Worm (Caenorhabditis elegans) whole organism, young adult: Measurements from ENCODE around the gene npax-4.

Experiments
- B0336.3 ChIP-seq: fragments of 200-800 bp; sonication (Bioruptor generic); IDR thresholded peaks from 2 replicates; pipeline ENCODE4 v1.3.6; 2022; ENCODE audit warnings: missing genetic modification characterization, missing compliant biosample characterization
- D2030.7 ChIP-seq: fragments of 200-800 bp; sonication (Bioruptor generic); IDR thresholded peaks from 2 replicates; pipeline ENCODE4 v1.3.6; 2022; ENCODE audit warnings: missing genetic modification reagents, missing genetic modification characterization, missing compliant biosample characterization
- F23B12.7 ChIP-seq: sonication (generic microtip); optimal IDR thresholded peaks from 2 replicates; lab custom pipeline; 2017; ENCODE audit warnings: missing genetic modification characterization, mild to moderate bottlenecking, missing compliant biosample characterization, antibody characterized with exemption, moderate library complexity; ENCODE audit not compliant: insufficient read depth
- F52B5.7 ChIP-seq: sonication (generic microtip); optimal IDR thresholded peaks from 2 replicates; lab custom pipeline; 2016; ENCODE audit warnings: mild to moderate bottlenecking, missing genetic modification characterization, missing compliant biosample characterization
- F57A8.1 ChIP-seq: fragments of 200-800 bp; sonication (Bioruptor generic); optimal IDR thresholded peaks from 2 replicates; lab custom pipeline; 2018; ENCODE audit warnings: mild to moderate bottlenecking, missing genetic modification characterization, moderate library complexity, missing compliant biosample characterization
- K12H6.12 ChIP-seq: fragments of 200-800 bp; sonication (Bioruptor generic); optimal IDR thresholded peaks from 2 replicates; lab custom pipeline; 2018; ENCODE audit warnings: mild to moderate bottlenecking, missing genetic modification characterization, missing compliant biosample characterization
- Y53F4B.3 ChIP-seq: fragments of 200-800 bp; sonication (Bioruptor generic); IDR thresholded peaks from 2 replicates; pipeline ENCODE4 v1.3.6; 2022; ENCODE audit warnings: missing genetic modification reagents, missing genetic modification characterization, missing compliant biosample characterization
- Y95B8A.8 ChIP-seq: fragments of 200-800 bp; sonication (Bioruptor generic); IDR thresholded peaks from 2 replicates; pipeline ENCODE4 v1.3.6; 2022; ENCODE audit warnings: missing genetic modification reagents, missing genetic modification characterization, missing compliant biosample characterization
- ZK185.1 ChIP-seq: sonication (generic microtip); optimal IDR thresholded peaks from 2 replicates; lab custom pipeline; 2016; ENCODE audit warnings: mild to moderate bottlenecking, missing genetic modification characterization, missing compliant biosample characterization; ENCODE audit not compliant: poor library complexity, severe bottlenecking
- aptf-2 ChIP-seq: fragments of 200-800 bp; sonication (Bioruptor generic); conservative IDR thresholded peaks from 2 replicates; pipeline ENCODE4 v1.3.6; 2022; ENCODE audit warnings: missing genetic modification reagents, missing genetic modification characterization, missing compliant biosample characterization
- attf-3 ChIP-seq: fragments of 200-800 bp; sonication (Bioruptor generic); conservative IDR thresholded peaks from 2 replicates; pipeline ENCODE4 v1.3.6; 2022; ENCODE audit warnings: missing genetic modification reagents, missing genetic modification characterization, missing compliant biosample characterization
- attf-5 ChIP-seq: fragments of 200-800 bp; sonication (Bioruptor generic); optimal IDR thresholded peaks from 2 replicates; lab custom pipeline; 2018; ENCODE audit warnings: mild to moderate bottlenecking, missing genetic modification characterization, missing compliant biosample characterization
- bed-1 ChIP-seq: fragments of 200-800 bp; sonication (Bioruptor generic); IDR thresholded peaks from 2 replicates; pipeline ENCODE4 v1.3.6; 2022; ENCODE audit warnings: missing genetic modification reagents, missing genetic modification characterization, missing compliant biosample characterization
- ccch-3 ChIP-seq: fragments of 200-800 bp; sonication (Bioruptor generic); optimal IDR thresholded peaks from 2 replicates; lab custom pipeline; 2018; ENCODE audit warnings: mild to moderate bottlenecking, missing genetic modification characterization, missing compliant biosample characterization
- cebp-1 ChIP-seq, 2 experiments: fragments of 200-800 bp in 1 of 2; sonication (Bioruptor generic) in 1 of 2; sonication (generic microtip) in 1 of 2; IDR thresholded peaks in 1 of 2; optimal IDR thresholded peaks in 1 of 2; 2 replicates each; pipeline versions ENCODE4 v1.3.6 to Lab custom; 2017 to 2022; ENCODE audit warnings: missing compliant biosample characterization in 2 of 2, missing genetic modification characterization in 2 of 2, mild to moderate bottlenecking in 1 of 2, missing genetic modification reagents in 1 of 2, moderate library complexity in 1 of 2
- dox-1 ChIP-seq: fragments of 200-800 bp; sonication (Bioruptor generic); IDR thresholded peaks from 2 replicates; pipeline ENCODE4 v1.3.6; 2022; ENCODE audit warnings: missing genetic modification reagents, missing genetic modification characterization, missing compliant biosample characterization
- dpff-1 ChIP-seq: sonication (generic microtip); optimal IDR thresholded peaks from 2 replicates; lab custom pipeline; 2017; ENCODE audit warnings: mild to moderate bottlenecking, missing genetic modification characterization, missing compliant biosample characterization
- dpl-1 ChIP-seq: fragments of 150-350 bp; optimal IDR thresholded peaks from 2 replicates; lab custom pipeline; 2014; ENCODE audit warnings: missing biosample characterization, missing genetic modification reagents, missing genetic modification characterization
- egl-18 ChIP-seq: fragments of 200-800 bp; sonication (Bioruptor generic); IDR thresholded peaks from 2 replicates; pipeline ENCODE4 v1.3.6; 2022; ENCODE audit warnings: missing genetic modification reagents, missing genetic modification characterization, missing compliant biosample characterization
- egrh-3 ChIP-seq: fragments of 200-800 bp; sonication (Bioruptor generic); IDR thresholded peaks from 2 replicates; pipeline ENCODE4 v1.3.6; 2022; ENCODE audit warnings: missing genetic modification reagents, missing genetic modification characterization, missing compliant biosample characterization
- ekl-4 ChIP-seq: fragments of 200-800 bp; sonication (Bioruptor generic); IDR thresholded peaks from 2 replicates; pipeline ENCODE4 v1.3.6; 2022; ENCODE audit warnings: missing genetic modification reagents, missing genetic modification characterization, missing compliant biosample characterization
- ets-4 ChIP-seq: fragments of 200-800 bp; sonication (Bioruptor generic); optimal IDR thresholded peaks from 2 replicates; lab custom pipeline; 2018; ENCODE audit warnings: mild to moderate bottlenecking, missing genetic modification characterization, missing compliant biosample characterization
- gei-17 ChIP-seq: fragments of 200-800 bp; sonication (Bioruptor generic); optimal IDR thresholded peaks from 2 replicates; lab custom pipeline; 2018; ENCODE audit warnings: mild to moderate bottlenecking, missing genetic modification characterization, missing compliant biosample characterization
- him-1 ChIP-seq: sonication (generic microtip); optimal IDR thresholded peaks from 2 replicates; lab custom pipeline; 2016; ENCODE audit warnings: missing genotype, missing genetic modification reagents, missing genetic modification characterization, missing compliant biosample characterization
- let-526 ChIP-seq: fragments of 200-800 bp; sonication (Bioruptor generic); IDR thresholded peaks from 2 replicates; pipeline ENCODE4 v1.3.6; 2022; ENCODE audit warnings: missing genetic modification reagents, missing genetic modification characterization, missing compliant biosample characterization
- let-607 ChIP-seq, 2 experiments: fragments of 200-800 bp in 1 of 2; sonication (Bioruptor generic) in 1 of 2; sonication (generic microtip) in 1 of 2; optimal IDR thresholded peaks; 2 replicates each; lab custom pipeline; 2016 to 2018; ENCODE audit warnings: mild to moderate bottlenecking in 2 of 2, missing compliant biosample characterization in 2 of 2, missing genetic modification characterization in 2 of 2, moderate library complexity in 2 of 2, missing genotype in 1 of 2
- lin-26 ChIP-seq: fragments of 200-800 bp; sonication (Bioruptor generic); IDR thresholded peaks from 2 replicates; pipeline ENCODE4 v1.3.6; 2022; ENCODE audit warnings: missing genetic modification reagents, missing genetic modification characterization, missing compliant biosample characterization
- lin-40 ChIP-seq: sonication (generic microtip); optimal IDR thresholded peaks from 2 replicates; lab custom pipeline; 2016; ENCODE audit warnings: missing genetic modification characterization, mild to moderate bottlenecking, missing compliant biosample characterization, missing genotype, missing genetic modification reagents
- lin-54 ChIP-seq: fragments of 200-800 bp; sonication (Bioruptor generic); optimal IDR thresholded peaks from 2 replicates; lab custom pipeline; 2018; ENCODE audit warnings: mild to moderate bottlenecking, missing genetic modification characterization, missing compliant biosample characterization
- lir-1 ChIP-seq: fragments of 200-800 bp; sonication (Bioruptor generic); conservative IDR thresholded peaks from 2 replicates; pipeline ENCODE4 v1.3.6; 2022; ENCODE audit warnings: missing genetic modification reagents, missing genetic modification characterization, missing compliant biosample characterization
- madf-8 ChIP-seq: fragments of 200-800 bp; sonication (Bioruptor generic); conservative IDR thresholded peaks from 2 replicates; pipeline ENCODE4 v1.3.6; 2022; ENCODE audit warnings: missing genetic modification reagents, missing genetic modification characterization, missing compliant biosample characterization
- mcd-1 ChIP-seq: fragments of 200-800 bp; sonication (Bioruptor generic); IDR thresholded peaks from 2 replicates; pipeline ENCODE4 v1.3.6; 2022; ENCODE audit warnings: missing genetic modification reagents, missing genetic modification characterization, missing compliant biosample characterization
- nfya-2 ChIP-seq: fragments of 200-800 bp; sonication (Bioruptor generic); IDR thresholded peaks from 2 replicates; pipeline ENCODE4 v1.3.6; 2022; ENCODE audit warnings: missing genetic modification reagents, missing genetic modification characterization, missing compliant biosample characterization
- nhr-90 ChIP-seq: sonication (generic microtip); optimal IDR thresholded peaks from 2 replicates; lab custom pipeline; 2016; ENCODE audit warnings: missing genotype, mild to moderate bottlenecking, missing genetic modification characterization, missing compliant biosample characterization
- rcor-1 ChIP-seq: fragments of 200-800 bp; sonication (Bioruptor generic); IDR thresholded peaks from 2 replicates; pipeline ENCODE4 v1.3.6; 2022; ENCODE audit warnings: missing genetic modification reagents, missing genetic modification characterization, missing compliant biosample characterization
- rpc-1 ChIP-seq, 2 experiments: fragments of 150-350 bp in 1 of 2; sonication (generic microtip) in 1 of 2; optimal IDR thresholded peaks; 2 replicates each; lab custom pipeline; 2014 to 2018; ENCODE audit warnings: missing biosample characterization in 1 of 2, missing genetic modification characterization in 1 of 2, missing genetic modification reagents in 1 of 2, missing genotype in 1 of 2
- tbx-9 ChIP-seq: sonication (generic microtip); optimal IDR thresholded peaks from 2 replicates; lab custom pipeline; 2016; ENCODE audit warnings: borderline replicate concordance, missing genetic modification characterization, inconsistent platforms, missing compliant biosample characterization
- tlf-1 ChIP-seq: fragments of 200-800 bp; sonication (Bioruptor generic); optimal IDR thresholded peaks from 2 replicates; lab custom pipeline; 2018; ENCODE audit warnings: mild to moderate bottlenecking, missing genetic modification characterization, missing compliant biosample characterization
- unc-130 ChIP-seq: sonication (generic microtip); optimal IDR thresholded peaks from 2 replicates; lab custom pipeline; 2016; ENCODE audit warnings: missing genetic modification reagents, missing genetic modification characterization, missing compliant biosample characterization
- unc-62 ChIP-seq: fragments of 150-350 bp; optimal IDR thresholded peaks from 2 replicates; lab custom pipeline; 2014; ENCODE audit warnings: missing biosample characterization, missing genetic modification reagents, missing genetic modification characterization
- xnd-1 ChIP-seq: sonication (generic microtip); optimal IDR thresholded peaks from 2 replicates; lab custom pipeline; 2016; ENCODE audit warnings: missing genotype, missing genetic modification reagents, missing genetic modification characterization, missing compliant biosample characterization
- zim-3 ChIP-seq: sonication (generic microtip); optimal IDR thresholded peaks from 2 replicates; lab custom pipeline; 2017; ENCODE audit warnings: mild to moderate bottlenecking, missing genetic modification characterization, moderate library complexity, missing compliant biosample characterization
- ztf-28 ChIP-seq: fragments of 200-800 bp; sonication (Bioruptor generic); IDR thresholded peaks from 2 replicates; pipeline ENCODE4 v1.3.6; 2022; ENCODE audit warnings: missing genetic modification reagents, missing genetic modification characterization, missing compliant biosample characterization
- ztf-3 ChIP-seq: fragments of 200-800 bp; sonication (Bioruptor generic); optimal IDR thresholded peaks from 2 replicates; lab custom pipeline; 2018; ENCODE audit warnings: mild to moderate bottlenecking, missing genetic modification characterization, missing compliant biosample characterization

The npax-4 gene

DNA sequence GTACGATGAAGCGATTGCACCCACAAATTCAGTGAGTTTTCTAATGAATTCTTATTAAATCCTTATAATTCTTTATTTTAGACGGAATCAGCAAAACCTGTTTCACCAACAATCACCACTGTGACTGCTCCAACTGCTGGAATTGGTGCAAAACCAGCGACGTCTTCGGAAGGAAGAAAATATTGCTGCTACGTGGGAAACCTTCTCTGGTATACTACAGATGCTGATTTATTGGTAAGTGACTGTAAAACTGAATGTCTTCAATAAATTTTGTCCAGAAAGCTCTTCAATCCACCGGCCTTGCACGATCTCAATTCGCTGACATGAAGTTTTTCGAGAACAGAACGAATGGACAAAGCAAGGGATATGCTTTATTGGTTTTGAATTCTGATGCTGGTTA is 46.8 kb upstream of the npax-4 start:
- no peak for TF ChIP-seq tbx-9
- TF ChIP-seq ztf-28 (GFP tag; lab: Robert Waterston, UW) = no peak
- no peak for TF ChIP-seq mcd-1 (GFP tag; lab: Robert Waterston, UW)
- no peak for TF ChIP-seq tlf-1
- TF ChIP-seq nfya-2 (GFP tag; lab: Robert Waterston, UW) = no peak
- no peak for TF ChIP-seq zim-3 (tag; lab: Kevin White, UChicago)
- no peak for TF ChIP-seq lir-1 (GFP tag; lab: Robert Waterston, UW)
- TF ChIP-seq dpl-1 (GFP tag; lab: Kevin White, UChicago) = no peak
- no peak for TF ChIP-seq Y53F4B.3 (GFP tag; lab: Robert Waterston, UW)
- TF ChIP-seq ccch-3 = no peak
- no peak for TF ChIP-seq him-1 (tag; lab: Kevin White, UChicago)
- no peak for TF ChIP-seq let-607 (tag; optimal IDR thresholded peaks at IDR 0.05; lab: Kevin White, UChicago)
- no peak for TF ChIP-seq rcor-1
- TF ChIP-seq F57A8.1 (GFP tag; lab: Kevin White, UChicago) = no peak
- TF ChIP-seq ets-4 (GFP tag; lab: Kevin White, UChicago) = no peak
- TF ChIP-seq aptf-2 (GFP tag; lab: Robert Waterston, UW) = no peak
- no peak for TF ChIP-seq attf-5
- no peak for TF ChIP-seq D2030.7 (GFP tag; lab: Robert Waterston, UW)

DNA sequence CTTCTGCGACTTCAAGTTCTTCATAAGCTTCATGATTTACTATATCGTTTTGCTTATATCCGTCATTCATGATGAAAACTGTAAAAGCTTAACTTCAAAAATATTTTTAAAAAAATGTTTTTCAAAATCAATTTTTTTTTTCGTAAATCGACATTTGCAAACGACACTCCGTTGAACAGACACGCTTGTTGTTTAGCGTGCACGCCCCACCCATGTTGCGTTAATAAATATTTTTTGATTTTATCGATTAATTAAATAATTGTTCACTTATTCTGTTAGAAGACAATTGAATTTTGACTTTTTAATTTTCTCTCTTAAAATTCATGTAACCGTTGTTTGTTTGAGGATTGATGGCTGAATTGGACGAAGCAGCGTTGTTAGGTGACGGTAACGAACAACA is 46.3 kb upstream of the npax-4 start, which contains the start of the genes D1046.2 and cfim-2:
D1046.2 (minus strand) TSS at position 78 of the 400 bp plus-strand sequence.
cfim-2 (plus strand) TSS at position 335 of the 400 bp plus-strand sequence.
- TF ChIP-seq cebp-1 (GFP tag; IDR thresholded peaks at IDR 0.05; lab: Robert Waterston, UW) = no peak
- no peak for TF ChIP-seq cebp-1 (tag; optimal IDR thresholded peaks at IDR 0.05; lab: Kevin White, UChicago)
- peak; percentile 96 for TF ChIP-seq attf-3 (GFP tag; lab: Robert Waterston, UW)
- TF ChIP-seq F23B12.7 = peak; percentile 4

DNA sequence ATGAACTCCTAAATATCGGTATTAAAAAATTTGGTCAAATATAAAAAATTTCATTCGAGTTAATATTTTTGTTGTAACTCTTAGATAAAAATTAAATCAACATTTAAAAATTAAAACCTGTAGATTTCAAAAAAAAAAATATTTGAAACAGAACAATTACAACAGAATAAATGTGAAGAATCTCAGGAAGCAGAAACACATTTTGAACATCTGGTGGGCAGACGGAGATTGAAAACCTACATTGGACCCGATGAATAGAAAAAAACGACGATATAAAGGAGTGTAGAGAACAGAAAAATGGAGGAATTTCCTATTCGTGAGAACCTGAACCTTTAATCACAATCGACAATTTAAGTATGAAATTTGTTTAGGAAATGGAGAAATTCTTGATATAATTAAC is 44.4 kb upstream of the npax-4 start:
- TF ChIP-seq nhr-90 (tag; lab: Kevin White, UChicago) (no peak), dpff-1 (tag; lab: Kevin White, UChicago) (no peak), xnd-1 (tag; lab: Kevin White, UChicago) (no peak), attf-3 (GFP tag; lab: Robert Waterston, UW) (no peak), F52B5.7 (tag; lab: Kevin White, UChicago) (no peak), rpc-1 (optimal IDR thresholded peaks at IDR 0.05; lab: Kevin White, UChicago) (no peak), rpc-1 (tag; optimal IDR thresholded peaks at IDR 0.05; lab: Kevin White, UChicago) (no peak), Y95B8A.8 (GFP tag; lab: Robert Waterston, UW) (no peak), bed-1 (GFP tag; lab: Robert Waterston, UW) (no peak), tlf-1 (no peak), unc-62 (no peak), dox-1 (GFP tag; lab: Robert Waterston, UW) (no peak), lin-26 (no peak), aptf-2 (GFP tag; lab: Robert Waterston, UW) (no peak), K12H6.12 (no peak), B0336.3 (GFP tag; lab: Robert Waterston, UW) (no peak), egrh-3 (no peak)

DNA sequence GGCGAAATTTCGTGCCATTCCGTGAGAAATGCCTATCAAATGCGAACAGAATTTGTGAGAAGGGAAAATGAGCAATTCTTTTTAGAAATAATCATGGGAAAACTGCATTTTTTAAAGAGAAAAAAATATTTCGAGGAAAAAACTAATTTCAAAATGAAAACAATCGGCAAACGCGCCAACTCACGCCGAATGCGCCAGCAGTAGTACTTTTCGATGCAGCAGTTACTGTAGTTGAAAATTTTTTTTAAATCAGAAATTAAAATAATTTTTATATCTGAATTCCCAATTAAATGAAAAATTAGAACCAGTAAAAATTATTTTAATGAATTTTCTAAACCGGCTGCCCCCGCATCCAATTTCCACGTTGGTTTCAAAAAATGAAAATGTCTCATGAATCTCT is 43.7 kb upstream of the npax-4 start:
- TF ChIP-seq unc-130 (no peak), B0336.3 (GFP tag; lab: Robert Waterston, UW) (no peak), madf-8 (GFP tag; lab: Robert Waterston, UW) (peak; percentile 48), mcd-1 (GFP tag; lab: Robert Waterston, UW) (no peak), gei-17 (no peak), ztf-3 (GFP tag; lab: Kevin White, UChicago) (no peak), Y53F4B.3 (GFP tag; lab: Robert Waterston, UW) (no peak), egl-18 (GFP tag; lab: Robert Waterston, UW) (no peak), ZK185.1 (tag; lab: Kevin White, UChicago) (no peak), lin-54 (GFP tag; lab: Kevin White, UChicago) (peak; percentile 37), lin-40 (tag; lab: Kevin White, UChicago) (no peak), K12H6.12 (no peak), ztf-28 (GFP tag; lab: Robert Waterston, UW) (no peak), ekl-4 (no peak), let-526 (no peak)
